Worm (Caenorhabditis elegans): ENCODE data around the gene K02E2.6.

Gene K02E2.6

DNA sequence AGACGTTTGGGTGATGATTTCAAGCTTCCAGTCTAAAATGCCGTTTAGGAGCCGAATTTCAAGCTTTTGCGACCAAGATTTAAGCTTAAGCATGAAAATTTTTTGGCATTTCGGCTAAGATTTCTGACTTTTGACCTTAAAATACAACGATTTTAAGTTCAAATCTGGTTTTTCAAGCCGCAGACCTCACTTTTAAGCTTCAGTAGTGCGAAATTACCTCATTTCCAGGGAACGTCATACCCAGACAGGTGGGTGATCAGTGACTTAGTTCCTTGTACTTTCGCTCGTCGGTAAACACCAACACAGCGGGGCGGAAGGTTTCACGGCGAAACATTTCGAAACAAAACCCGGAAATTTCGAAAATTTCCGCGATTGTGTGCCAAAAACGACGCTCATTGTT, 36.0 kb downstream of the K02E2.6 start:
- TF ChIP-seq aha-1 (tag) = peak; percentile 75
- no peak for TF ChIP-seq ZK337.2 (GFP tag; IDR thresholded peaks at IDR 0.05)

ce11 chrV:20416790-20417189, 36.4 kb downstream of the K02E2.6 start:
- TF ChIP-seq R02D3.7 (tag; optimal IDR thresholded peaks at IDR 0.05) = no peak
- no peak for TF ChIP-seq aha-1 (tag)
- TF ChIP-seq nhr-6 (tag; optimal IDR thresholded peaks at IDR 0.05) = no peak
- no peak for TF ChIP-seq spr-1 (tag; optimal IDR thresholded peaks at IDR 0.05)
- no peak for TF ChIP-seq F44E2.7 (GFP tag; IDR thresholded peaks at IDR 0.05)
- no peak for TF ChIP-seq F49E8.2 (tag; optimal IDR thresholded peaks at IDR 0.05; ENCODE audit: borderline replicate concordance)
- TF ChIP-seq nhr-76 (tag; optimal IDR thresholded peaks at IDR 0.05) = no peak
- TF ChIP-seq mdl-1 (tag; optimal IDR thresholded peaks at IDR 0.05) = peak in 1 of 2 experiments; percentile 27
- no peak for TF ChIP-seq daf-16 (GFP tag; optimal IDR thresholded peaks at IDR 0.05)
- peak; percentile 84 for TF ChIP-seq daf-16 (tag; optimal IDR thresholded peaks at IDR 0.05)
- TF ChIP-seq sdz-12 (GFP tag; optimal IDR thresholded peaks at IDR 0.05) = no peak
- no peak for TF ChIP-seq lin-1 (GFP tag; IDR thresholded peaks at IDR 0.05)
- peak; percentile 63 for TF ChIP-seq hlh-11 (tag; optimal IDR thresholded peaks at IDR 0.05)
- no peak for TF ChIP-seq skn-1 (tag; optimal IDR thresholded peaks at IDR 0.05)
- no peak for TF ChIP-seq nhr-10 (tag; optimal IDR thresholded peaks at IDR 0.05)
- no peak for TF ChIP-seq nhr-237 (tag; optimal IDR thresholded peaks at IDR 0.05)
- TF ChIP-seq arid-1 (GFP tag; conservative IDR thresholded peaks at IDR 0.05) = no peak
- TF ChIP-seq nhr-111 (GFP tag; optimal IDR thresholded peaks at IDR 0.05) = no peak
- TF ChIP-seq daf-8 (GFP tag; IDR thresholded peaks at IDR 0.05) = no peak
- TF ChIP-seq dve-1 (tag; optimal IDR thresholded peaks at IDR 0.05; ENCODE audit: insufficient read depth) = peak; percentile 49
- no peak for TF ChIP-seq zfp-2 (tag; optimal IDR thresholded peaks at IDR 0.05)
- no peak for TF ChIP-seq ztf-11 (tag; optimal IDR thresholded peaks at IDR 0.05)
- TF ChIP-seq unc-62 (GFP tag; optimal IDR thresholded peaks at IDR 0.05 in 1 of 2) = peak in 1 of 2 experiments; percentile 52
- no peak for TF ChIP-seq unc-62 (tag; optimal IDR thresholded peaks at IDR 0.05)
- no peak for TF ChIP-seq nhr-11 (tag; optimal IDR thresholded peaks at IDR 0.05)
- TF ChIP-seq ceh-62 (tag; optimal IDR thresholded peaks at IDR 0.05) = no peak
- no peak for TF ChIP-seq ceh-28 (tag; optimal IDR thresholded peaks at IDR 0.05)
- TF ChIP-seq dmd-6 (GFP tag; IDR thresholded peaks at IDR 0.05) = peak; percentile 24; the same call in 1 of the 2 replicates
- no peak for TF ChIP-seq saeg-2 (GFP tag; IDR thresholded peaks at IDR 0.05)
- no peak for TF ChIP-seq nhr-102 (tag; optimal IDR thresholded peaks at IDR 0.05)
- TF ChIP-seq nhr-28 (tag; optimal IDR thresholded peaks at IDR 0.05) = peak; percentile 21
- TF ChIP-seq Y105C5A.15 (GFP tag; IDR thresholded peaks at IDR 0.05) = no peak
- TF ChIP-seq php-3 (GFP tag; IDR thresholded peaks at IDR 0.05) = peak; percentile 78
- no peak for TF ChIP-seq lin-39 (tag; optimal IDR thresholded peaks at IDR 0.05)
- TF ChIP-seq hlh-30 (tag; optimal IDR thresholded peaks at IDR 0.05; ENCODE audit: insufficient read depth) = peak; percentile 36
- TF ChIP-seq snpc-4 (tag; optimal IDR thresholded peaks at IDR 0.05) = no peak
- TF ChIP-seq dpl-1 (GFP tag; optimal IDR thresholded peaks at IDR 0.05) = no peak
- no peak for TF ChIP-seq lin-38 (GFP tag; IDR thresholded peaks at IDR 0.05)
- no peak for TF ChIP-seq lir-3 (tag; optimal IDR thresholded peaks at IDR 0.05)

DNA sequence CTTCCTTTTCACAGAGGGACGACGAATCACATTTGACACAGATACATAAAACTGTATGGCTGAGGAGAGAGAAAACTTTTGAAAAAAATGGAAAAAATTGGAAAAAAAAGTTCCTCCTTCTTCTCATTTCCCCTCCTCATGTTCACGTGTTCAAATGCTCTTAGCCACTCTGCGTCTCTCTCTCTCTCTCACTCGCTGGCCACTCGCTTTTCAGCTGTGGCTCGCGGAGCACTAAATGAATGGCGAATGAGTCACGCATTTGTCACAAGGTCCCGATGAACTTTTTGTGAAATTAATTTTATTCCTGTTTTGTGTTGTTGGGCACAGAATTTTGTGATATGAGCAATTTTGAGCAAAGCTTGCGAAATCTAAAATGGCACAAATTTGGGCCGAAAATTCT, 37.4 kb downstream of the K02E2.6 start:
- no peak; the same call in 1 of the 2 replicates for TF ChIP-seq hmg-1.1 (GFP tag; IDR thresholded peaks at IDR 0.05)
- no peak for TF ChIP-seq F44E2.7 (GFP tag; IDR thresholded peaks at IDR 0.05)
- no peak for TF ChIP-seq ZK546.5 (tag; optimal IDR thresholded peaks at IDR 0.05)
- no peak for TF ChIP-seq nhr-28 (tag; optimal IDR thresholded peaks at IDR 0.05)
- no peak for TF ChIP-seq nhr-48 (tag; optimal IDR thresholded peaks at IDR 0.05)
- no peak for TF ChIP-seq lin-1 (GFP tag; IDR thresholded peaks at IDR 0.05)
- no peak for TF ChIP-seq lin-38 (GFP tag; IDR thresholded peaks at IDR 0.05)
- TF ChIP-seq fkh-10 (GFP tag; optimal IDR thresholded peaks at IDR 0.05) = peak; percentile 17
- no peak for TF ChIP-seq nhr-76 (tag; optimal IDR thresholded peaks at IDR 0.05)
- TF ChIP-seq cey-2 (tag; optimal IDR thresholded peaks at IDR 0.05; ENCODE audit: borderline replicate concordance, insufficient read depth) = no peak
- TF ChIP-seq zip-11 (GFP tag; IDR thresholded peaks at IDR 0.05) = no peak
- no peak for TF ChIP-seq nhr-41 (GFP tag; IDR thresholded peaks at IDR 0.05)
- no peak for TF ChIP-seq nhr-11 (tag; optimal IDR thresholded peaks at IDR 0.05)
- peak; percentile 62 for TF ChIP-seq nhr-6 (tag; optimal IDR thresholded peaks at IDR 0.05)
- TF ChIP-seq ctbp-1 (GFP tag; IDR thresholded peaks at IDR 0.05) = no peak
- peak; percentile 32 for TF ChIP-seq dve-1 (tag; optimal IDR thresholded peaks at IDR 0.05; ENCODE audit: insufficient read depth)
- peak in 1 of 2 experiments; percentile 50 for TF ChIP-seq hif-1 (tag; optimal IDR thresholded peaks at IDR 0.05)
- peak; percentile 70 to 88 for TF ChIP-seq mdl-1 (tag; optimal IDR thresholded peaks at IDR 0.05)
- TF ChIP-seq dpl-1 (GFP tag; optimal IDR thresholded peaks at IDR 0.05) = no peak
- TF ChIP-seq ztf-11 (tag; optimal IDR thresholded peaks at IDR 0.05) = no peak
- peak; percentile 10 for TF ChIP-seq mxl-3 (GFP tag; optimal IDR thresholded peaks at IDR 0.05)
- no peak for TF ChIP-seq php-3 (GFP tag; IDR thresholded peaks at IDR 0.05)
